Fruit fly (Drosophila melanogaster): ENCODE results near the gene CG14194.
A peak's percentile ranks its signal among the peaks of the same experiment; 100 is the strongest.

CG14194 gene

DNA sequence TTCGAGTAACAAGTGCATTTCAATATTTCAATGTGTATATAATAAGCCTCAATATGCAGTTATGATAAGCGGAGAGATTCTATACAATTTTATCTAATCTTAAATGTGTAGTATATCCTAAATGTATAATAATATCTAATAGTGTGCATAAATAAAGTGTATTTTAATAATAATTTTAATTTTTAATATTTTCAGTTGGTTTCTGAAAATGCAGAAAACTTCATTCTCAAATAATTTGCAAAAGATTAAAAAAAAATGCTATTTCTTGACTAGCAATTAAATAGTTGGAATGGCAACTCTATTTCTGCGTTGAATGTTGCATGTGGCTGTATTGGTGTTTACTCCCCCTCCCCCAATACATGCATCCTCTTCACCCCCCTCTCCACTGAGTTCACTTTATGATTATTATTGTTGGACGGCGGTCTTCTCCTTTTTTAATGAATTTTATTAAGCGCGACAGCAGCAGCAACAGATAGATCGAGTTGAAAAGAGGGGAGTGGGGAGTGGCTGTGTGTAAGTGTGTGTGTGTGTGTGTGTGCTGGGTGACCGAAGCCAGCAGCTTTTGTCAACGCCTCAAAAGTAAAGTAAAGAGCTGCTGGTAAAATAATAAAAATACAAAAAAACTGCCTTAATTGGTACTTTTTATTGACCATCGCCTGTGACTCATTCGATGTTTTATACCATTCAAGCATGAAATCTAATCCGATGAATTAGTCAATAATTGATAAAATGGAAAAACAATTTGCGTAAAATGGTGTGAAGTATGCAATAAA, 32.5 kb upstream of the CG14194 start:
- TF ChIP-seq psq (GFP tag; optimal IDR thresholded peaks at IDR 0.05) (peak; percentile 23), HLH106 (tag; optimal IDR thresholded peaks at IDR 0.05) (peak; percentile 25), foxo (GFP tag; optimal IDR thresholded peaks at IDR 0.05) (no peak), Sp1 (GFP tag; optimal IDR thresholded peaks at IDR 0.05) (peak; percentile 57), Myc (optimal IDR thresholded peaks at IDR 0.05) (peak; percentile 41), CG9705 (GFP tag; optimal IDR thresholded peaks at IDR 0.05) (no peak)

DNA sequence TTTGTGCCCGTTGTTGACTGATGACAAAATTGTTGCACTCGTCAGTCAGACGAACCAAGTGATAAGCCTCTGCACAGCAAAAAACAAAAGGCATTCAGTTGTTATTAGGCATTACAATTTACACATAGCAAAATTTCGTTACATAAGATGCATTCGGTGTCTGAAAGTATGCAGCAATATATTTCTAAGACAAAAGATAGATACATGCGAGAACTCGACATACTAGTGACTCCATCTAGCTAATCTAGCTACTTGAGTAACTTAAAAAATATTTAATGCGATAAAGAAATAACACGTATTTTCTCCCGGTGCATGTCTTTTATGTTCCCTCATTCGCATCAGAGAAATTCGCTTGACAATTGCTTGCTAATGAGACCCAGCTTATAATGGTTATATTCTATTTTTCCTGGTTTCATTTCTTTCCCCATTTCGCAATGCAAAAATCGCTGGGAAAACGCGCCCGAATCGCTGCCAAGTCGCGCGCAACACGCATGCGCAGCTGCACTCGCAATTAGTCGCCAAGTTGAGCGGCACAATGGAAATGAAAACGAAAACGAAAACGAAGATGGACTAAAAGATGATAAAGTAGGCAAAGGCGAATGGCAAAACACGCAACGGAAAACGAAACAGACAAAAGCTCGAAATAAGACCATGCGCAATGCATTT, 31.0 kb upstream of the CG14194 start:
- TF ChIP-seq Sp1 (GFP tag; optimal IDR thresholded peaks at IDR 0.05) (peak; percentile 54), rgr (GFP tag; optimal IDR thresholded peaks at IDR 0.05) (peak; percentile 63), OdsH (GFP tag; optimal IDR thresholded peaks at IDR 0.05) (peak; percentile 17), sv (GFP tag; optimal IDR thresholded peaks at IDR 0.05) (no peak), woc (GFP tag; optimal IDR thresholded peaks at IDR 0.05) (peak; percentile 37), h (GFP tag; optimal IDR thresholded peaks at IDR 0.05) (peak; percentile 30), ey (GFP tag; optimal IDR thresholded peaks at IDR 0.05) (peak; percentile 57), CG32264 (GFP tag; optimal IDR thresholded peaks at IDR 0.05) (peak; percentile 35), dmrt93B (GFP tag; optimal IDR thresholded peaks at IDR 0.05) (no peak), br (GFP tag; optimal IDR thresholded peaks at IDR 0.05) (peak; percentile 58), Vsx2 (GFP tag; optimal IDR thresholded peaks at IDR 0.05; ENCODE audit: partially characterized antibody) (no peak), brk (GFP tag; optimal IDR thresholded peaks at IDR 0.05) (no peak), dsf (GFP tag; optimal IDR thresholded peaks at IDR 0.05; ENCODE audit: borderline replicate concordance) (no peak), Myc (optimal IDR thresholded peaks at IDR 0.05) (no peak), HLH106 (tag; optimal IDR thresholded peaks at IDR 0.05) (peak; percentile 40), sage (GFP tag; optimal IDR thresholded peaks at IDR 0.05) (no peak), psq (GFP tag; optimal IDR thresholded peaks at IDR 0.05) (peak; percentile 51), Hnf4 (GFP tag; optimal IDR thresholded peaks at IDR 0.05) (peak; percentile 29), fru (GFP tag; optimal IDR thresholded peaks at IDR 0.05) (peak; percentile 55), foxo (GFP tag; optimal IDR thresholded peaks at IDR 0.05) (peak in 1 of 2 experiments; percentile 29)

DNA sequence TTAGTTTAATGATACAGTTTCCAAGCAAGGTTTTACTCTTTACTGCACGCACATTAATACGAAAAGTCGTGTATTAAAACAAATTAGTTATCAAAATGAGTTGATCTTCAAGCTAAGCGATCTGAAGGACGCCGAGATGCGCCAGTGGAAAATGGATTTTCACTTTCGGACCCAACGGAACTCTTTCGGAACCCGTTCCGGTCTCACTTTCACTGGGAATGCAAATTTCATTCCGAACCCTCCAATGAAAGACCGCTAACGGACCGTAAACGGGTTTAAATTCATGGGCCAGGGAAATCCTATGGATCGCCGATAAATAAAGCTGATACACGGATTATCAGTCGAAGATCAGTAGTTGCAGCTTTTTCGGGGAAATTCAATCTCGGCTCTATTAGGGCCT, 29.9 kb upstream of the CG14194 start:
- no peak for TF ChIP-seq N (GFP tag; optimal IDR thresholded peaks at IDR 0.05)
- TF ChIP-seq lola (GFP tag; optimal IDR thresholded peaks at IDR 0.05) = no peak
- TF ChIP-seq Sp1 (GFP tag; optimal IDR thresholded peaks at IDR 0.05) = no peak
- TF ChIP-seq Vsx2 (GFP tag; optimal IDR thresholded peaks at IDR 0.05; ENCODE audit: partially characterized antibody) = no peak
- TF ChIP-seq CrebA (GFP tag; optimal IDR thresholded peaks at IDR 0.05; ENCODE audit: borderline replicate concordance) = no peak
- no peak for TF ChIP-seq Hr83 (GFP tag; optimal IDR thresholded peaks at IDR 0.05; ENCODE audit: poor library complexity, severe bottlenecking)
- TF ChIP-seq Dfd (GFP tag; optimal IDR thresholded peaks at IDR 0.05) = no peak
- no peak for TF ChIP-seq fru (GFP tag; optimal IDR thresholded peaks at IDR 0.05)
- no peak for TF ChIP-seq HLH106 (tag; optimal IDR thresholded peaks at IDR 0.05)
- TF ChIP-seq psq (GFP tag; optimal IDR thresholded peaks at IDR 0.05) = no peak
- TF ChIP-seq usp (GFP tag; optimal IDR thresholded peaks at IDR 0.05) = no peak
- no peak for TF ChIP-seq sage (GFP tag; optimal IDR thresholded peaks at IDR 0.05)
- TF ChIP-seq ey (GFP tag; optimal IDR thresholded peaks at IDR 0.05) = no peak

dm6 chrX:19164726-19165125, 28.6 kb upstream of the CG14194 start:
- TF ChIP-seq Dfd (GFP tag; optimal IDR thresholded peaks at IDR 0.05) (no peak), CG9705 (GFP tag; optimal IDR thresholded peaks at IDR 0.05) (no peak), usp (GFP tag; optimal IDR thresholded peaks at IDR 0.05) (no peak), Hr83 (GFP tag; optimal IDR thresholded peaks at IDR 0.05; ENCODE audit: poor library complexity, severe bottlenecking) (no peak), HLH106 (tag; optimal IDR thresholded peaks at IDR 0.05) (no peak), Hnf4 (GFP tag; optimal IDR thresholded peaks at IDR 0.05) (peak; percentile 36), Hr78 (GFP tag; optimal IDR thresholded peaks at IDR 0.05) (no peak), brk (GFP tag; optimal IDR thresholded peaks at IDR 0.05) (no peak), sage (GFP tag; optimal IDR thresholded peaks at IDR 0.05) (no peak), psq (GFP tag; optimal IDR thresholded peaks at IDR 0.05) (peak; percentile 76), CG32264 (GFP tag; optimal IDR thresholded peaks at IDR 0.05) (peak; percentile 8), Rel (GFP tag; optimal IDR thresholded peaks at IDR 0.05) (no peak), Rel (tag; optimal IDR thresholded peaks at IDR 0.05) (no peak), jim (GFP tag; optimal IDR thresholded peaks at IDR 0.05) (no peak), dsf (GFP tag; optimal IDR thresholded peaks at IDR 0.05; ENCODE audit: borderline replicate concordance) (no peak), Vsx2 (GFP tag; optimal IDR thresholded peaks at IDR 0.05; ENCODE audit: partially characterized antibody) (no peak), lola (GFP tag; optimal IDR thresholded peaks at IDR 0.05) (no peak), foxo (GFP tag; optimal IDR thresholded peaks at IDR 0.05) (peak in 1 of 2 experiments; percentile 83), ey (GFP tag; optimal IDR thresholded peaks at IDR 0.05) (peak; percentile 73), Dif (GFP tag; optimal IDR thresholded peaks at IDR 0.05; ENCODE audit: partially characterized antibody) (no peak), CrebA (GFP tag; optimal IDR thresholded peaks at IDR 0.05; ENCODE audit: borderline replicate concordance) (no peak), dmrt93B (GFP tag; optimal IDR thresholded peaks at IDR 0.05) (no peak), woc (GFP tag; optimal IDR thresholded peaks at IDR 0.05) (peak; percentile 29), sv (GFP tag; optimal IDR thresholded peaks at IDR 0.05) (no peak), pan (optimal IDR thresholded peaks at IDR 0.05) (no peak), br (GFP tag; optimal IDR thresholded peaks at IDR 0.05) (peak; percentile 26), N (GFP tag; optimal IDR thresholded peaks at IDR 0.05) (no peak), rgr (GFP tag; optimal IDR thresholded peaks at IDR 0.05) (peak; percentile 67), tai (GFP tag; optimal IDR thresholded peaks at IDR 0.05) (no peak), Myc (optimal IDR thresholded peaks at IDR 0.05) (no peak), Sp1 (GFP tag; optimal IDR thresholded peaks at IDR 0.05) (peak; percentile 55), h (GFP tag; optimal IDR thresholded peaks at IDR 0.05) (peak; percentile 73), Abd-B (GFP tag; optimal IDR thresholded peaks at IDR 0.05) (no peak), fru (GFP tag; optimal IDR thresholded peaks at IDR 0.05) (peak; percentile 77), Jra (GFP tag; optimal IDR thresholded peaks at IDR 0.05) (no peak)

Measured in whole organism, wandering third instar larva.